Fruit fly (Drosophila melanogaster) whole organism, embryonic: ENCODE measurements around the gene CG4951.

Experiments used
- Awh ChIP-seq: fragments of 200-800 bp; sonication (Bioruptor generic); IDR thresholded peaks from 2 replicates; pipeline ENCODE4, ENCODE4 v1.3.6; 2022; ENCODE audit warnings: missing biosample characterization, missing genetic modification characterization
- B-H1 ChIP-seq: fragments of 200-800 bp; sonication (Bioruptor generic); IDR thresholded peaks from 3 replicates; pipeline ENCODE4 v1.3.6; 2022; ENCODE audit warnings: missing biosample characterization, missing genetic modification characterization
- Bteb2 ChIP-seq: fragments of 200-800 bp; sonication (Bioruptor generic); optimal IDR thresholded peaks from 2 replicates; lab custom pipeline; 2016; ENCODE audit warnings: missing biosample characterization, missing genetic modification characterization
- CG10321 ChIP-seq: fragments of 200-800 bp; sonication (Bioruptor generic); IDR thresholded peaks from 2 replicates; pipeline ENCODE4 v1.3.6; 2022; ENCODE audit warnings: missing biosample characterization, missing genetic modification characterization
- CG10462 ChIP-seq: fragments of 200-800 bp; sonication (Bioruptor generic); optimal IDR thresholded peaks from 2 replicates; lab custom pipeline; 2016; ENCODE audit warnings: missing biosample characterization, missing genetic modification characterization
- CG12219 ChIP-seq: fragments of 200-800 bp; sonication (Bioruptor generic); optimal IDR thresholded peaks from 3 replicates; lab custom pipeline; 2018; ENCODE audit warnings: missing biosample characterization, mild to moderate bottlenecking, missing genetic modification characterization
- CG13296 ChIP-seq: fragments of 200-800 bp; sonication (Bioruptor generic); optimal IDR thresholded peaks from 3 replicates; lab custom pipeline; 2018; ENCODE audit warnings: missing biosample characterization, mild to moderate bottlenecking, missing genetic modification characterization
- CG14050 ChIP-seq: fragments of 200-800 bp; sonication (Bioruptor generic); IDR thresholded peaks from 3 replicates; pipeline ENCODE4 v1.3.6; 2022; ENCODE audit warnings: missing biosample characterization, missing genetic modification characterization
- CG14710 ChIP-seq: fragments of 200-800 bp; sonication (Bioruptor generic); optimal IDR thresholded peaks from 3 replicates; lab custom pipeline; 2019; ENCODE audit warnings: missing biosample characterization, mild to moderate bottlenecking, missing genetic modification characterization, moderate library complexity
- CG15696 ChIP-seq: fragments of 200-800 bp; sonication (Bioruptor generic); optimal IDR thresholded peaks from 2 replicates; lab custom pipeline; 2019; ENCODE audit warnings: missing biosample characterization, mild to moderate bottlenecking, missing genetic modification characterization, moderate library complexity
- CG18011 ChIP-seq: fragments of 200-800 bp; sonication (Bioruptor generic); optimal IDR thresholded peaks from 2 replicates; lab custom pipeline; 2017; ENCODE audit warnings: missing biosample characterization, missing genetic modification characterization, mild to moderate bottlenecking, moderate library complexity, missing genotype
- CG2678 ChIP-seq: fragments of 200-800 bp; sonication (Bioruptor generic); optimal IDR thresholded peaks from 3 replicates; lab custom pipeline; 2019; ENCODE audit warnings: missing biosample characterization, mild to moderate bottlenecking, missing genetic modification characterization, moderate library complexity
- CG32532 ChIP-seq: fragments of 200-800 bp; sonication (Bioruptor generic); IDR thresholded peaks from 2 replicates; pipeline ENCODE4 v1.3.6; 2022; ENCODE audit warnings: missing biosample characterization, missing genetic modification characterization
- CG3726 ChIP-seq: fragments of 200-800 bp; sonication (Bioruptor generic); IDR thresholded peaks from 3 replicates; pipeline ENCODE4, ENCODE4 v1.3.6; 2022; ENCODE audit warnings: missing biosample characterization, missing genetic modification characterization
- CG42726 ChIP-seq: fragments of 200-800 bp; sonication (Bioruptor generic); IDR thresholded peaks from 2 replicates; pipeline ENCODE4 v1.3.6; 2022; ENCODE audit warnings: missing biosample characterization, missing genetic modification characterization; ENCODE audit not compliant: partially characterized antibody
- CG4404 ChIP-seq: fragments of 200-800 bp; sonication (Bioruptor generic); IDR thresholded peaks from 2 replicates; pipeline ENCODE4 v1.3.6; 2022; ENCODE audit warnings: missing biosample characterization, missing genetic modification characterization
- CG4730 ChIP-seq: fragments of 200-800 bp; sonication (Bioruptor generic); IDR thresholded peaks from 2 replicates; pipeline ENCODE4 v1.3.6; 2022; ENCODE audit warnings: missing biosample characterization, missing genetic modification characterization
- CTCF ChIP-seq: fragments of 200-800 bp; sonication (Bioruptor generic); optimal IDR thresholded peaks from 2 replicates; lab custom pipeline; 2017; ENCODE audit warnings: missing biosample characterization, mild to moderate bottlenecking, missing genetic modification characterization, moderate library complexity
- Dip3 ChIP-seq: fragments of 200-800 bp; sonication (Bioruptor generic); optimal IDR thresholded peaks from 3 replicates; lab custom pipeline; 2016; ENCODE audit warnings: missing biosample characterization, missing genetic modification characterization
- Ets65A ChIP-seq: fragments of 200-800 bp; sonication (Bioruptor generic); peaks from one replicate; lab custom pipeline; 2016; ENCODE audit warnings: missing biosample characterization, missing genetic modification characterization
- Fer1 ChIP-seq: fragments of 200-800 bp; sonication (Bioruptor generic); optimal IDR thresholded peaks from 2 replicates; lab custom pipeline; 2017; ENCODE audit warnings: missing biosample characterization, mild to moderate bottlenecking, missing genetic modification characterization
- GATAe ChIP-seq: fragments of 200-800 bp; sonication (Bioruptor generic); conservative IDR thresholded peaks from 2 replicates; pipeline ENCODE4 v1.3.6; 2022; ENCODE audit warnings: missing biosample characterization, missing genetic modification characterization
- HLHmδ ChIP-seq: fragments of 200-800 bp; sonication (Bioruptor generic); optimal IDR thresholded peaks from 2 replicates; lab custom pipeline; 2018; ENCODE audit warnings: missing biosample characterization, mild to moderate bottlenecking, missing genetic modification characterization, moderate library complexity
- HmgZ ChIP-seq: fragments of 200-800 bp; sonication (Bioruptor generic); optimal IDR thresholded peaks from 2 replicates; lab custom pipeline; 2018; ENCODE audit warnings: missing biosample characterization, mild to moderate bottlenecking, missing genetic modification characterization
- MESR4 ChIP-seq: fragments of 200-800 bp; sonication (Bioruptor generic); optimal IDR thresholded peaks from 2 replicates; lab custom pipeline; 2018; ENCODE audit warnings: missing biosample characterization, mild to moderate bottlenecking, missing genetic modification characterization, moderate library complexity
- MTF-1 ChIP-seq: fragments of 200-800 bp; sonication (Bioruptor generic); optimal IDR thresholded peaks from 2 replicates; lab custom pipeline; 2018; ENCODE audit warnings: missing biosample characterization, mild to moderate bottlenecking, missing genetic modification characterization, borderline replicate concordance
- Max ChIP-seq: fragments of 200-800 bp; sonication (Bioruptor generic); optimal IDR thresholded peaks from 2 replicates; lab custom pipeline; 2016; ENCODE audit warnings: missing biosample characterization, mild to moderate bottlenecking, missing genetic modification characterization
- Meics ChIP-seq: fragments of 200-800 bp; sonication (Bioruptor generic); optimal IDR thresholded peaks from 2 replicates; lab custom pipeline; 2017; ENCODE audit warnings: missing biosample characterization, mild to moderate bottlenecking, missing genetic modification characterization
- Neu2 ChIP-seq: fragments of 200-800 bp; sonication (Bioruptor generic); optimal IDR thresholded peaks from 3 replicates; lab custom pipeline; 2016; ENCODE audit warnings: missing biosample characterization, missing genetic modification characterization, borderline replicate concordance
- Rx ChIP-seq: fragments of 200-800 bp; sonication (Bioruptor generic); IDR thresholded peaks from 2 replicates; pipeline ENCODE4 v1.3.6; 2022; ENCODE audit warnings: missing biosample characterization, missing genetic modification characterization
- Six4 ChIP-seq: fragments of 200-800 bp; sonication (Bioruptor generic); optimal IDR thresholded peaks from 2 replicates; lab custom pipeline; 2016; ENCODE audit warnings: missing biosample characterization, missing genetic modification characterization
- Ssrp ChIP-seq: fragments of 200-800 bp; sonication (Bioruptor generic); optimal IDR thresholded peaks from 2 replicates; lab custom pipeline; 2018; ENCODE audit warnings: missing biosample characterization, mild to moderate bottlenecking, missing genetic modification characterization, moderate library complexity
- Xrp1 ChIP-seq: fragments of 200-800 bp; sonication (Bioruptor generic); IDR thresholded peaks from 2 replicates; pipeline ENCODE4 v1.3.6; 2022; ENCODE audit warnings: missing biosample characterization, missing genetic modification characterization
- YL-1 ChIP-seq: fragments of 200-800 bp; sonication (Bioruptor generic); optimal IDR thresholded peaks from 3 replicates; lab custom pipeline; 2017; ENCODE audit warnings: missing biosample characterization, mild to moderate bottlenecking, missing genetic modification characterization
- ac ChIP-seq: fragments of 200-800 bp; sonication (Bioruptor generic); optimal IDR thresholded peaks from 3 replicates; lab custom pipeline; 2017; ENCODE audit warnings: missing biosample characterization, mild to moderate bottlenecking, missing genetic modification characterization
- ara ChIP-seq: fragments of 200-800 bp; sonication (Bioruptor generic); IDR thresholded peaks from 2 replicates; pipeline ENCODE4 v1.3.6; 2022; ENCODE audit warnings: missing biosample characterization, missing genetic modification characterization
- chm ChIP-seq: fragments of 200-800 bp; sonication (Bioruptor generic); IDR thresholded peaks from 2 replicates; pipeline ENCODE4 v1.3.6; 2022; ENCODE audit warnings: missing biosample characterization, missing genetic modification characterization
- chn ChIP-seq: fragments of 200-800 bp; sonication (Bioruptor generic); optimal IDR thresholded peaks from 2 replicates; lab custom pipeline; 2016; ENCODE audit warnings: missing biosample characterization, missing genetic modification characterization
- cwo ChIP-seq: fragments of 200-800 bp; sonication (Bioruptor generic); optimal IDR thresholded peaks from 3 replicates; lab custom pipeline; 2017; ENCODE audit warnings: missing biosample characterization, missing genetic modification characterization, mild to moderate bottlenecking, moderate library complexity, missing genetic modification reagents
- dimm ChIP-seq: fragments of 200-800 bp; sonication (Bioruptor generic); IDR thresholded peaks from 2 replicates; pipeline ENCODE4 v1.3.6; 2022; ENCODE audit warnings: missing biosample characterization, missing genetic modification characterization
- esg ChIP-seq: fragments of 200-800 bp; sonication (Bioruptor generic); conservative IDR thresholded peaks from 2 replicates; pipeline ENCODE4 v1.3.6; 2022; ENCODE audit warnings: missing biosample characterization, missing genetic modification characterization
- grau ChIP-seq: fragments of 200-800 bp; optimal IDR thresholded peaks from 3 replicates; lab custom pipeline; 2019; ENCODE audit warnings: missing biosample characterization, mild to moderate bottlenecking, missing genetic modification characterization, moderate library complexity
- ind ChIP-seq: fragments of 200-800 bp; sonication (Bioruptor generic); optimal IDR thresholded peaks from 3 replicates; lab custom pipeline; 2016; ENCODE audit warnings: missing biosample characterization, missing genetic modification characterization
- peb ChIP-seq: fragments of 200-800 bp; sonication (Bioruptor generic); IDR thresholded peaks from 2 replicates; pipeline ENCODE4 v1.3.6; 2022; ENCODE audit warnings: missing biosample characterization, missing genetic modification characterization
- repo ChIP-seq: fragments of 200-800 bp; sonication (Bioruptor generic); optimal IDR thresholded peaks from 2 replicates; lab custom pipeline; 2016; ENCODE audit warnings: missing biosample characterization, missing genetic modification characterization
- slbo ChIP-seq: fragments of 200-800 bp; sonication (Bioruptor generic); IDR thresholded peaks from 2 replicates; pipeline ENCODE4 v1.3.6; 2022; ENCODE audit warnings: missing biosample characterization, missing genetic modification characterization
- sob ChIP-seq: fragments of 200-800 bp; sonication (Bioruptor generic); IDR thresholded peaks from 2 replicates; pipeline ENCODE4 v1.3.6; 2022; ENCODE audit warnings: missing biosample characterization, missing genetic modification characterization
- vnd ChIP-seq: fragments of 200-800 bp; sonication (Bioruptor generic); IDR thresholded peaks from 3 replicates; pipeline ENCODE4 v1.3.6; 2022; ENCODE audit warnings: missing biosample characterization, missing genetic modification characterization; ENCODE audit not compliant: partially characterized antibody
- wdn ChIP-seq: fragments of 200-800 bp; sonication (Bioruptor generic); IDR thresholded peaks from 2 replicates; pipeline ENCODE4 v1.3.6; 2022; ENCODE audit warnings: missing biosample characterization, missing genetic modification characterization
- zfh1 ChIP-seq: fragments of 200-800 bp; sonication (Bioruptor generic); IDR thresholded peaks from 3 replicates; pipeline ENCODE4 v1.3.6; 2022; ENCODE audit warnings: missing biosample characterization, missing genetic modification characterization
- zfh2 ChIP-seq: fragments of 200-800 bp; sonication (Bioruptor generic); optimal IDR thresholded peaks from 2 replicates; lab custom pipeline; 2016; ENCODE audit warnings: missing biosample characterization, missing genetic modification characterization

CG4951 gene

dm6 chr3R:27948421-27948906 is 5.4 kb downstream of the CG4951 start, which contains the start of gene Gp93 (continued):
- TF ChIP-seq HLHmδ (GFP tag; lab: Kevin White, UChicago): peak; percentile 46
- peak; percentile 38; the same call in 1 of the 2 replicates for TF ChIP-seq Rx (GFP tag; lab: Robert Waterston, UW)
- TF ChIP-seq vnd: no peak
- TF ChIP-seq CG10462 (GFP tag; lab: Kevin White, UChicago): peak; percentile 53
- TF ChIP-seq Ets65A: peak; percentile 72
- TF ChIP-seq CG13296 (GFP tag; lab: Kevin White, UChicago): peak; percentile 45
- TF ChIP-seq ind (GFP tag; lab: Kevin White, UChicago): no peak
- peak; percentile 16; the same call in 1 of the 2 replicates for TF ChIP-seq dimm (GFP tag; lab: Robert Waterston, UW)
- peak; percentile 59; the same call in 1 of the 2 replicates for TF ChIP-seq chm
- 0 out of 2 replicates have a peak, but pooled peaks have one; percentile 32 for TF ChIP-seq Awh (GFP tag; lab: Robert Waterston, UW)
- TF ChIP-seq esg (GFP tag; lab: Robert Waterston, UW): peak; percentile 32; the same call in 1 of the 2 replicates
- TF ChIP-seq CG18011 (GFP tag; lab: Kevin White, UChicago): peak; percentile 12
- TF ChIP-seq repo (GFP tag; lab: Kevin White, UChicago): peak; percentile 18
- TF ChIP-seq Bteb2 (GFP tag; lab: Kevin White, UChicago): peak; percentile 48
- TF ChIP-seq CG4730: no peak
- TF ChIP-seq Dip3 (GFP tag; lab: Kevin White, UChicago): peak; percentile 25
- peak; percentile 76 for TF ChIP-seq Xrp1 (GFP tag; lab: Robert Waterston, UW)
- peak; percentile 65 for TF ChIP-seq Ssrp
- peak; percentile 74; the same call in 2 of the 3 replicates for TF ChIP-seq zfh1 (GFP tag; lab: Robert Waterston, UW)
- peak; percentile 15 for TF ChIP-seq CG12219
- peak; percentile 48 for TF ChIP-seq HmgZ
- peak; percentile 53 for TF ChIP-seq Meics (GFP tag; lab: Kevin White, UChicago)
- TF ChIP-seq GATAe: no peak
- TF ChIP-seq ara (GFP tag; lab: Robert Waterston, UW): peak; percentile 68
- peak; percentile 57; the same call in 1 of the 2 replicates for TF ChIP-seq CG42726 (GFP tag; lab: Robert Waterston, UW)
- TF ChIP-seq CG3726 (GFP tag; lab: Robert Waterston, UW): no peak
- peak; percentile 80 for TF ChIP-seq CG32532
- no peak for TF ChIP-seq cwo (GFP tag; lab: Kevin White, UChicago)
- TF ChIP-seq CTCF (GFP tag; lab: Kevin White, UChicago): no peak
- no peak for TF ChIP-seq zfh2 (GFP tag; lab: Kevin White, UChicago)
- TF ChIP-seq Fer1 (GFP tag; lab: Kevin White, UChicago): peak; percentile 39
- TF ChIP-seq grau (tag; lab: Kevin White, UChicago): peak; percentile 68
- TF ChIP-seq sob (GFP tag; lab: Robert Waterston, UW): peak; percentile 69
- peak; percentile 38 for TF ChIP-seq CG14710
- peak; percentile 47 for TF ChIP-seq CG4404 (GFP tag; lab: Robert Waterston, UW)
- peak; percentile 87 for TF ChIP-seq MESR4 (GFP tag; lab: Kevin White, UChicago)
- 0 out of 2 replicates have a peak, but pooled peaks have one; percentile 5 for TF ChIP-seq wdn (GFP tag; lab: Robert Waterston, UW)
- TF ChIP-seq B-H1 (GFP tag; lab: Robert Waterston, UW): peak; percentile 49
- TF ChIP-seq slbo (GFP tag; lab: Robert Waterston, UW): peak; percentile 86
- no peak for TF ChIP-seq Max (GFP tag; lab: Kevin White, UChicago)
- peak; percentile 69 for TF ChIP-seq CG2678 (tag; lab: Kevin White, UChicago)
- no peak for TF ChIP-seq ac (GFP tag; lab: Kevin White, UChicago)
- peak; percentile 33; the same call in 1 of the 2 replicates for TF ChIP-seq CG10321
- no peak for TF ChIP-seq peb (GFP tag; lab: Robert Waterston, UW)
- peak; percentile 36 for TF ChIP-seq CG15696 (tag; lab: Kevin White, UChicago)
- 0 out of 3 replicates have a peak, but pooled peaks have one; percentile 18 for TF ChIP-seq CG14050 (GFP tag; lab: Robert Waterston, UW)
- TF ChIP-seq YL-1 (GFP tag; lab: Kevin White, UChicago): peak; percentile 95
- TF ChIP-seq chn (GFP tag; lab: Kevin White, UChicago): peak; percentile 2
- TF ChIP-seq MTF-1 (GFP tag; lab: Kevin White, UChicago): peak; percentile 24
- no peak for TF ChIP-seq Neu2 (GFP tag; lab: Kevin White, UChicago)
- TF ChIP-seq Six4 (GFP tag; lab: Kevin White, UChicago): peak; percentile 51
